Fruit fly (Drosophila melanogaster) whole organism, pupa: ENCODE measurements around the gene CG18754.

ENCODE experiments used
- CG9948 ChIP-seq: fragments of 200-800 bp; sonication (Bioruptor generic); optimal IDR thresholded peaks from 2 replicates; lab custom pipeline; 2018; ENCODE audit warnings: missing biosample characterization, mild to moderate bottlenecking, missing genetic modification characterization, moderate library complexity
- D1 ChIP-seq: fragments of 200-800 bp; sonication (Bioruptor generic); optimal IDR thresholded peaks from 2 replicates; lab custom pipeline; 2018; ENCODE audit warnings: missing biosample characterization, mild to moderate bottlenecking, missing genetic modification characterization, moderate library complexity
- fd96Ca ChIP-seq: fragments of 200-800 bp; sonication (Bioruptor generic); IDR thresholded peaks from 3 replicates; pipeline ENCODE4 v1.3.6; 2022; ENCODE audit warnings: missing biosample characterization, missing genetic modification characterization

CG18754 gene

DNA sequence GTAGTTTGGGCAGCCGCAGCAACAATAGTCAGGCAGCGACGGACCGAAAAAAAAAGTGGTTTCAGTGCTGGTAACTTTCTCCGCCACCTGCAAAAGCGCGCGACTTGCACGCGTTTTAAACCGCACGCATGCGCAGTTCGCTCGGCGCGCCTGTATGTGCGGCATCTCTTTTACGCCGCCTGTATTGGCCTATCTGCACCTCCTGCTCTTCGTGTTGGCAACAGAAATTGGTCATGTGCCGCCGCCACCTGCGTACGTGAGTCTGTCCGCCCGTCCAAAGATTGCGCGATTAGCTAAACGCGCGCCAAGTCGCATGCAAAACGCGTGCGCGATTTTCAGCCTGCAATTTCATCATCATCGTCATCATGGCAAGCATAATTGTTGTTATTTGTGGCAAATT is 51.8 kb downstream of the CG18754 start:
- TF ChIP-seq fd96Ca (GFP tag; lab: Robert Waterston, UW) (0 out of 3 replicates have a peak, but pooled peaks have one; percentile 24), D1 (no peak), CG9948 (tag; lab: Kevin White, UChicago) (no peak)
